1 worm cellular context compared by ENCODE assay signal in the genomic region with DNA sequence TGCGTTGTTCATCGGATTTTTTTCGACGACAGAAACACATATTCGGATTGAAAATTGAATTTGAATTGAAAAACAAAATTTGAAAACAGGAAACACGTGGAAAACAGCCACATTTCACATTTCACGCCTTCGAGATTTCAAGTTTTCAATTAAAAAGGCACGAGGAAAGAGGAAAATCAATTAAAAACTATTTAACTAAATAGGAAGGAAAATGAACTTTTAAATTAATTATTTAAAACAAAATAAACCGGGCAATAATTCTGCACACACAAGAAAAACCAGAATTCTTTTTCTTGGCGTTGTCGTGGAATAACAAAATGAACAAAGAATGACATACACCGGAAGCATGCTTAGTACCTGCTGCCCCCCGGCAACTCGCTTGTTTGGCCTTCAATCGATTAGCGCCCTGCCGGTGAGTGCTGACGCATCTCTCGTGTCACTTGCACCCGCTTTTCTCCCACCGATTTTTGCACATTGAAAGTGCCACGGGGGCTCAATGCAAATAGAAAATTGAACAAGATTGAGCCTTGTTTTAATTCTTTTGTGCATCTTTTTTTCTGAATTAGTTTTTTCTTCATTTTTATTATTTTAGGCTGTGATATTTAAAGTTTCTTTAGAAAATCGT.
TF ChIP-seq lines count a peak whose summit lies in the region.

A gene (minus strand): TSS at position 51 of the 625 bp plus-strand sequence.

TF ChIP-seq in whole organism, L4 larva, 104 proteins besides CTCF, POLR2A, EP300 and RAD21 (continued from another document):
- TF ChIP-seq dpl-1 (GFP tag; optimal IDR thresholded peaks at IDR 0.05; lab: Kevin White, UChicago) (peak; percentile 72), nhr-10 (tag; optimal IDR thresholded peaks at IDR 0.05; lab: Kevin White, UChicago) (no peak), pqm-1 (tag; optimal IDR thresholded peaks at IDR 0.05; lab: Kevin White, UChicago) (no peak), madf-9 (GFP tag; conservative IDR thresholded peaks at IDR 0.05; lab: Robert Waterston, UW) (peak; percentile 53; the same call in 1 of the 2 replicates), mxl-2 (GFP tag; conservative IDR thresholded peaks at IDR 0.05; lab: Robert Waterston, UW) (no peak), egl-43 (GFP tag; IDR thresholded peaks at IDR 0.05; lab: Robert Waterston, UW) (peak; percentile 81), ces-1 (GFP tag; optimal IDR thresholded peaks at IDR 0.05; lab: Kevin White, UChicago) (no peak), snpc-4 (tag; optimal IDR thresholded peaks at IDR 0.05; lab: Kevin White, UChicago) (no peak), F37D6.2 (tag; optimal IDR thresholded peaks at IDR 0.05; lab: Kevin White, UChicago) (peak; percentile 64), pha-4 (GFP tag; IDR thresholded peaks at IDR 0.05; lab: Robert Waterston, UW) (0 out of 2 replicates have a peak, but pooled peaks have one; percentile 55), pha-4 (tag; optimal IDR thresholded peaks at IDR 0.05; lab: Kevin White, UChicago) (no peak), D1046.2 (GFP tag; IDR thresholded peaks at IDR 0.05; lab: Robert Waterston, UW) (0 out of 2 replicates have a peak, but pooled peaks have one; percentile 30), egl-27 (tag; optimal IDR thresholded peaks at IDR 0.05; lab: Kevin White, UChicago) (no peak), lim-7 (GFP tag; IDR thresholded peaks at IDR 0.05; lab: Robert Waterston, UW) (no peak), daf-12 (tag; optimal IDR thresholded peaks at IDR 0.05; lab: Kevin White, UChicago) (no peak), ztf-7 (tag; optimal IDR thresholded peaks at IDR 0.05; lab: Kevin White, UChicago) (peak; percentile 36), mep-1 (tag; optimal IDR thresholded peaks at IDR 0.05; lab: Kevin White, UChicago) (peak; percentile 90), hlh-30 (tag; optimal IDR thresholded peaks at IDR 0.05; lab: Kevin White, UChicago; ENCODE audit: insufficient read depth) (peak; percentile 74), hif-1 (tag; optimal IDR thresholded peaks at IDR 0.05; lab: Kevin White, UChicago) (peak in 1 of 2 experiments; percentile 66), Y75B8A.6 (GFP tag; IDR thresholded peaks at IDR 0.05; lab: Robert Waterston, UW) (no peak), lsy-2 (tag; optimal IDR thresholded peaks at IDR 0.05; lab: Kevin White, UChicago) (peak; percentile 35 to 86), nhr-111 (GFP tag; optimal IDR thresholded peaks at IDR 0.05; lab: Kevin White, UChicago) (no peak), sdz-12 (GFP tag; optimal IDR thresholded peaks at IDR 0.05; lab: Kevin White, UChicago) (no peak), nhr-42 (GFP tag; IDR thresholded peaks at IDR 0.05; lab: Robert Waterston, UW) (peak; percentile 58; the same call in 1 of the 2 replicates), ceh-20 (GFP tag; IDR thresholded peaks at IDR 0.05; lab: Robert Waterston, UW) (0 out of 2 replicates have a peak, but pooled peaks have one; percentile 39), spr-3 (GFP tag; optimal IDR thresholded peaks at IDR 0.05; lab: Kevin White, UChicago) (no peak), ZK546.5 (tag; optimal IDR thresholded peaks at IDR 0.05; lab: Kevin White, UChicago) (no peak), saeg-2 (GFP tag; IDR thresholded peaks at IDR 0.05; lab: Robert Waterston, UW) (no peak), nhr-11 (tag; optimal IDR thresholded peaks at IDR 0.05; lab: Kevin White, UChicago) (peak; percentile 68), zag-1 (tag; optimal IDR thresholded peaks at IDR 0.05; lab: Kevin White, UChicago) (no peak), zip-11 (GFP tag; IDR thresholded peaks at IDR 0.05; lab: Robert Waterston, UW) (no peak), lin-38 (GFP tag; IDR thresholded peaks at IDR 0.05; lab: Robert Waterston, UW) (peak; percentile 80), zfp-2 (tag; optimal IDR thresholded peaks at IDR 0.05; lab: Kevin White, UChicago) (no peak), lin-13 (GFP tag; optimal IDR thresholded peaks at IDR 0.05; lab: Kevin White, UChicago) (peak; percentile 66), hlh-11 (tag; optimal IDR thresholded peaks at IDR 0.05; lab: Kevin White, UChicago) (no peak), tra-1 (GFP tag; IDR thresholded peaks at IDR 0.05; lab: Robert Waterston, UW) (no peak), duxl-1 (tag; optimal IDR thresholded peaks at IDR 0.05; lab: Kevin White, UChicago; ENCODE audit: poor library complexity) (peak; percentile 60), ceh-44 (GFP tag; IDR thresholded peaks at IDR 0.05; lab: Robert Waterston, UW) (no peak), nhr-102 (tag; optimal IDR thresholded peaks at IDR 0.05; lab: Kevin White, UChicago) (peak; percentile 75), ceh-82 (tag; optimal IDR thresholded peaks at IDR 0.05; lab: Kevin White, UChicago) (no peak), vab-7 (GFP tag; IDR thresholded peaks at IDR 0.05; lab: Robert Waterston, UW) (peak; percentile 58; the same call in 1 of the 2 replicates), ceh-32 (tag; optimal IDR thresholded peaks at IDR 0.05; lab: Kevin White, UChicago; ENCODE audit: poor library complexity) (no peak), skn-1 (tag; optimal IDR thresholded peaks at IDR 0.05; lab: Kevin White, UChicago) (no peak), nhr-28 (tag; optimal IDR thresholded peaks at IDR 0.05; lab: Kevin White, UChicago) (peak; percentile 55), Y48G9A.11 (GFP tag; IDR thresholded peaks at IDR 0.05; lab: Robert Waterston, UW) (no peak)
